Worm (Caenorhabditis elegans) whole organism, L1 larva: Measurements from ENCODE around the gene srh-67.
A peak's percentile ranks its signal among the peaks of the same experiment; 100 is the strongest.

Source experiments
- C34B4.2 ChIP-seq: sonication (generic microtip); optimal IDR thresholded peaks from 2 replicates; lab custom pipeline; 2017; ENCODE audit warnings: mild to moderate bottlenecking, missing genetic modification characterization, missing compliant biosample characterization
- F16B12.6 ChIP-seq: fragments of 150-350 bp; optimal IDR thresholded peaks from 2 replicates; lab custom pipeline; 2014; ENCODE audit warnings: missing biosample characterization, missing genetic modification characterization
- Y116A8C.19 ChIP-seq: sonication (generic microtip); optimal IDR thresholded peaks from 2 replicates; lab custom pipeline; 2016; ENCODE audit warnings: missing compliant biosample characterization, missing genetic modification characterization, borderline replicate concordance
- aha-1 ChIP-seq: fragments of 150-350 bp; optimal IDR thresholded peaks from 2 replicates; lab custom pipeline; 2014; ENCODE audit warnings: missing biosample characterization, missing genetic modification characterization
- alr-1 ChIP-seq: fragments of 200-800 bp; sonication (Bioruptor generic); optimal IDR thresholded peaks from 2 replicates; lab custom pipeline; 2018; ENCODE audit warnings: borderline replicate concordance, mild to moderate bottlenecking, missing genetic modification characterization, missing compliant biosample characterization
- ceh-63 ChIP-seq: fragments of 200-800 bp; sonication (Bioruptor generic); optimal IDR thresholded peaks from 2 replicates; lab custom pipeline; 2018; ENCODE audit warnings: mild to moderate bottlenecking, missing genetic modification characterization, missing compliant biosample characterization
- ceh-8 ChIP-seq: fragments of 200-800 bp; sonication (Bioruptor generic); optimal IDR thresholded peaks from 2 replicates; lab custom pipeline; 2018; ENCODE audit warnings: mild to moderate bottlenecking, missing genetic modification characterization, moderate library complexity, missing compliant biosample characterization
- ceh-82 ChIP-seq, 3 experiments: fragments of 150-350 bp in 1 of 3; sonication (generic microtip) in 2 of 3; optimal IDR thresholded peaks; 2 replicates each; lab custom pipeline; 2014 to 2017; ENCODE audit warnings: missing biosample characterization in 3 of 3, missing genetic modification characterization in 3 of 3
- ceh-88 ChIP-seq: fragments of 200-800 bp; sonication (Bioruptor generic); IDR thresholded peaks from 2 replicates; pipeline ENCODE4 v1.3.6; 2022; ENCODE audit warnings: missing genetic modification characterization, missing compliant biosample characterization
- ceh-90 ChIP-seq: sonication (generic microtip); optimal IDR thresholded peaks from 2 replicates; lab custom pipeline; 2016; ENCODE audit warnings: missing genetic modification characterization, missing compliant biosample characterization
- dsc-1 ChIP-seq: sonication (generic microtip); optimal IDR thresholded peaks from 2 replicates; lab custom pipeline; 2016; ENCODE audit warnings: mild to moderate bottlenecking, missing genetic modification characterization, missing compliant biosample characterization
- efl-1 ChIP-seq, 4 experiments: fragments of 150-350 bp; optimal IDR thresholded peaks in 3 of 4; peaks in 1 of 4; 1 replicate in 1 of 4; 2 replicates in 3 of 4; lab custom pipeline; 2014; ENCODE audit warnings: missing biosample characterization in 2 of 4, missing genetic modification characterization in 2 of 4, missing genetic modification reagents in 2 of 4
- egl-13 ChIP-seq: sonication (generic microtip); optimal IDR thresholded peaks from 2 replicates; lab custom pipeline; 2016; ENCODE audit warnings: missing genotype, missing genetic modification reagents, missing genetic modification characterization, missing compliant biosample characterization
- egl-27 ChIP-seq, 2 experiments: fragments of 150-350 bp in 1 of 2; sonication (generic microtip); optimal IDR thresholded peaks; 3 replicates each; lab custom pipeline; 2017 to 2018; ENCODE audit warnings: missing biosample characterization in 2 of 2, missing genetic modification characterization in 2 of 2, missing genetic modification reagents in 2 of 2
- elt-3 ChIP-seq, 6 experiments: fragments of 150-350 bp in 1 of 6; sonication (generic microtip); optimal IDR thresholded peaks; 2 replicates each; lab custom pipeline; 2017 to 2018; ENCODE audit warnings: missing biosample characterization in 6 of 6, missing genetic modification characterization in 6 of 6, inconsistent platforms in 1 of 6
- ets-5 ChIP-seq: fragments of 200-800 bp; sonication (Bioruptor generic); IDR thresholded peaks from 2 replicates; pipeline ENCODE4 v1.3.6; 2022; ENCODE audit warnings: missing genetic modification characterization, missing compliant biosample characterization
- fkh-4 ChIP-seq: sonication (generic microtip); optimal IDR thresholded peaks from 2 replicates; lab custom pipeline; 2016; ENCODE audit warnings: missing compliant biosample characterization, missing genetic modification characterization, borderline replicate concordance
- fkh-8 ChIP-seq: sonication (generic microtip); optimal IDR thresholded peaks from 2 replicates; lab custom pipeline; 2016; ENCODE audit warnings: mild to moderate bottlenecking, missing genetic modification characterization, missing compliant biosample characterization
- fos-1 ChIP-seq: fragments of 150-350 bp; optimal IDR thresholded peaks from 2 replicates; lab custom pipeline; 2014; ENCODE audit warnings: missing biosample characterization, missing genetic modification characterization
- grh-1 ChIP-seq: fragments of 200-800 bp; sonication (Bioruptor generic); IDR thresholded peaks from 2 replicates; pipeline ENCODE4 v1.3.6; 2022; ENCODE audit warnings: missing genetic modification reagents, missing genetic modification characterization, missing compliant biosample characterization
- hlh-4 ChIP-seq: sonication (generic microtip); optimal IDR thresholded peaks from 2 replicates; lab custom pipeline; 2016; ENCODE audit warnings: mild to moderate bottlenecking, missing genetic modification characterization, missing compliant biosample characterization
- irx-1 ChIP-seq: sonication (generic microtip); optimal IDR thresholded peaks from 2 replicates; lab custom pipeline; 2016; ENCODE audit warnings: missing genetic modification characterization, missing compliant biosample characterization
- lin-13 ChIP-seq: fragments of 150-350 bp; optimal IDR thresholded peaks from 2 replicates; lab custom pipeline; 2014; ENCODE audit warnings: missing biosample characterization, missing genetic modification reagents, missing genetic modification characterization
- lin-15B ChIP-seq: fragments of 150-350 bp; sonication (generic microtip); optimal IDR thresholded peaks from 3 replicates; lab custom pipeline; 2014; ENCODE audit warnings: missing biosample characterization, missing genetic modification characterization
- lin-35 ChIP-seq, 2 experiments: fragments of 150-350 bp; optimal IDR thresholded peaks; 2 replicates each; lab custom pipeline; 2014; ENCODE audit warnings: missing biosample characterization in 2 of 2, missing genetic modification characterization in 2 of 2, missing genetic modification reagents in 2 of 2
- lsy-2 ChIP-seq, 2 experiments: fragments of 150-350 bp; optimal IDR thresholded peaks; 2 replicates each; lab custom pipeline; 2014; ENCODE audit warnings: missing biosample characterization in 2 of 2, missing genetic modification characterization in 2 of 2
- mab-9 ChIP-seq: fragments of 200-800 bp; sonication (Bioruptor generic); IDR thresholded peaks from 2 replicates; pipeline ENCODE4 v1.3.6; 2022; ENCODE audit warnings: missing genetic modification reagents, missing genetic modification characterization, missing compliant biosample characterization
- mep-1 ChIP-seq: fragments of 150-350 bp; optimal IDR thresholded peaks from 2 replicates; lab custom pipeline; 2014; ENCODE audit warnings: missing biosample characterization, missing genetic modification characterization
- nhr-11 ChIP-seq: fragments of 150-350 bp; optimal IDR thresholded peaks from 2 replicates; lab custom pipeline; 2014; ENCODE audit warnings: missing biosample characterization, missing genetic modification characterization
- nhr-12 ChIP-seq: sonication (generic microtip); optimal IDR thresholded peaks from 2 replicates; lab custom pipeline; 2017; ENCODE audit warnings: missing biosample characterization, missing genetic modification characterization
- nhr-20 ChIP-seq: sonication (generic microtip); optimal IDR thresholded peaks from 2 replicates; lab custom pipeline; 2016; ENCODE audit warnings: mild to moderate bottlenecking, missing genetic modification characterization, missing compliant biosample characterization
- nhr-47 ChIP-seq: sonication (generic microtip); optimal IDR thresholded peaks from 2 replicates; lab custom pipeline; 2016; ENCODE audit warnings: mild to moderate bottlenecking, missing genetic modification characterization, moderate library complexity, missing compliant biosample characterization
- nhr-71 ChIP-seq: sonication (generic microtip); optimal IDR thresholded peaks from 2 replicates; lab custom pipeline; 2016; ENCODE audit warnings: mild to moderate bottlenecking, missing genetic modification characterization, moderate library complexity, missing compliant biosample characterization
- nhr-76 ChIP-seq: sonication (generic microtip); optimal IDR thresholded peaks from 2 replicates; lab custom pipeline; 2017; ENCODE audit warnings: missing biosample characterization, missing genetic modification characterization
- nhr-84 ChIP-seq: sonication (generic microtip); optimal IDR thresholded peaks from 2 replicates; lab custom pipeline; 2017; ENCODE audit warnings: missing biosample characterization, missing genetic modification characterization
- nhr-85 ChIP-seq: sonication (generic microtip); peaks from one replicate; lab custom pipeline; 2016; ENCODE audit warnings: missing genetic modification characterization, inconsistent platforms, missing compliant biosample characterization
- nhr-90 ChIP-seq: sonication (generic microtip); optimal IDR thresholded peaks from 2 replicates; lab custom pipeline; 2016; ENCODE audit warnings: mild to moderate bottlenecking, missing genetic modification characterization, missing compliant biosample characterization; ENCODE audit not compliant: poor library complexity
- pqm-1 ChIP-seq: sonication (generic microtip); optimal IDR thresholded peaks from 3 replicates; lab custom pipeline; 2017; ENCODE audit warnings: missing biosample characterization, missing genetic modification characterization
- skn-1 ChIP-seq: fragments of 150-350 bp; optimal IDR thresholded peaks from 2 replicates; lab custom pipeline; 2014; ENCODE audit warnings: missing biosample characterization, missing genetic modification characterization
- snpc-4 ChIP-seq: fragments of 150-350 bp; optimal IDR thresholded peaks from 2 replicates; lab custom pipeline; 2014; ENCODE audit warnings: missing biosample characterization, missing genetic modification characterization
- sox-4 ChIP-seq: sonication (generic microtip); optimal IDR thresholded peaks from 2 replicates; lab custom pipeline; 2016; ENCODE audit warnings: missing genetic modification characterization, missing compliant biosample characterization
- sptf-1 ChIP-seq: fragments of 150-350 bp; optimal IDR thresholded peaks from 2 replicates; lab custom pipeline; 2014; ENCODE audit warnings: missing biosample characterization, missing genetic modification characterization
- swsn-7 ChIP-seq: sonication (generic microtip); optimal IDR thresholded peaks from 2 replicates; lab custom pipeline; 2016; ENCODE audit warnings: missing genetic modification characterization, missing compliant biosample characterization
- tlp-1 ChIP-seq: fragments of 150-350 bp; optimal IDR thresholded peaks from 2 replicates; lab custom pipeline; 2014; ENCODE audit warnings: missing biosample characterization, missing genetic modification characterization
- unc-30 ChIP-seq: sonication (generic microtip); optimal IDR thresholded peaks from 2 replicates; lab custom pipeline; 2017; ENCODE audit warnings: missing biosample characterization, missing genetic modification characterization
- unc-62 ChIP-seq: fragments of 150-350 bp; optimal IDR thresholded peaks from 2 replicates; lab custom pipeline; 2014; ENCODE audit warnings: missing biosample characterization, missing genetic modification reagents, missing genetic modification characterization
- vab-15 ChIP-seq: sonication (generic microtip); optimal IDR thresholded peaks from 2 replicates; lab custom pipeline; 2017; ENCODE audit warnings: missing genotype, mild to moderate bottlenecking, missing genetic modification characterization, missing compliant biosample characterization

srh-67 gene

ce11 chrII:12506511-12506910 is 2.2 kb upstream of the srh-67 start:
- no peak for TF ChIP-seq aha-1 (tag; lab: Kevin White, UChicago)
- no peak for TF ChIP-seq lin-35 (GFP tag; optimal IDR thresholded peaks at IDR 0.05; lab: Kevin White, UChicago)
- TF ChIP-seq tlp-1: no peak
- no peak for TF ChIP-seq unc-30 (tag; lab: Kevin White, UChicago)
- no peak for TF ChIP-seq nhr-90 (tag; lab: Kevin White, UChicago)
- TF ChIP-seq dsc-1 (tag; lab: Kevin White, UChicago): peak; percentile 1
- no peak for TF ChIP-seq nhr-71 (tag; lab: Kevin White, UChicago)
- TF ChIP-seq mab-9 (GFP tag; lab: Robert Waterston, UW): no peak
- TF ChIP-seq nhr-20 (tag; lab: Kevin White, UChicago): no peak
- no peak for TF ChIP-seq grh-1 (GFP tag; lab: Robert Waterston, UW)
- no peak for TF ChIP-seq alr-1 (tag; lab: Kevin White, UChicago)
- TF ChIP-seq skn-1: no peak
- peak; percentile 65 for TF ChIP-seq nhr-47 (tag; lab: Kevin White, UChicago)
- no peak for TF ChIP-seq ceh-88
- TF ChIP-seq Y116A8C.19 (tag; lab: Kevin White, UChicago): no peak
- no peak for TF ChIP-seq vab-15 (tag; lab: Kevin White, UChicago)
- TF ChIP-seq sptf-1 (tag; lab: Kevin White, UChicago): no peak
- no peak for TF ChIP-seq fkh-4
- TF ChIP-seq F16B12.6: no peak
- TF ChIP-seq efl-1 (optimal IDR thresholded peaks at IDR 0.05; lab: Kevin White, UChicago): no peak
- TF ChIP-seq efl-1 (GFP tag; optimal IDR thresholded peaks at IDR 0.05 in 1 of 2; lab: Kevin White, UChicago): no peak
- peak; percentile 27 for TF ChIP-seq ceh-8 (GFP tag; lab: Kevin White, UChicago)
- no peak for TF ChIP-seq pqm-1 (tag; lab: Kevin White, UChicago)
- peak; percentile 0 for TF ChIP-seq swsn-7 (tag; lab: Kevin White, UChicago)
- no peak for TF ChIP-seq lsy-2 (tag; optimal IDR thresholded peaks at IDR 0.05; lab: Kevin White, UChicago)
- no peak for TF ChIP-seq elt-3 (tag; optimal IDR thresholded peaks at IDR 0.05; lab: Kevin White, UChicago)
- no peak for TF ChIP-seq nhr-12
- TF ChIP-seq mep-1 (tag; lab: Kevin White, UChicago): no peak
- TF ChIP-seq ceh-63 (GFP tag; lab: Kevin White, UChicago): no peak
- no peak for TF ChIP-seq nhr-11 (tag; lab: Kevin White, UChicago)
- TF ChIP-seq nhr-76 (tag; lab: Kevin White, UChicago): no peak
- no peak for TF ChIP-seq lin-15B (tag; lab: Kevin White, UChicago)
- TF ChIP-seq ceh-82 (tag; optimal IDR thresholded peaks at IDR 0.05; lab: Kevin White, UChicago): no peak
- TF ChIP-seq egl-13 (tag; lab: Kevin White, UChicago): peak; percentile 25
- TF ChIP-seq C34B4.2 (tag; lab: Kevin White, UChicago): no peak
- TF ChIP-seq fos-1 (tag; lab: Kevin White, UChicago): no peak
- TF ChIP-seq lin-13 (GFP tag; lab: Kevin White, UChicago): no peak
- TF ChIP-seq hlh-4 (tag; lab: Kevin White, UChicago): no peak
- no peak for TF ChIP-seq unc-62 (GFP tag; lab: Kevin White, UChicago)
- peak; percentile 78 for TF ChIP-seq fkh-8 (tag; lab: Kevin White, UChicago)
- TF ChIP-seq nhr-85 (tag; lab: Kevin White, UChicago): no peak
- no peak for TF ChIP-seq irx-1 (tag; lab: Kevin White, UChicago)
- no peak for TF ChIP-seq ceh-90
- peak; percentile 66 for TF ChIP-seq sox-4 (tag; lab: Kevin White, UChicago)
- no peak for TF ChIP-seq nhr-84 (tag; lab: Kevin White, UChicago)
- no peak for TF ChIP-seq snpc-4 (tag; lab: Kevin White, UChicago)
- TF ChIP-seq ets-5 (GFP tag; lab: Robert Waterston, UW): no peak
- no peak for TF ChIP-seq egl-27 (tag; optimal IDR thresholded peaks at IDR 0.05; lab: Kevin White, UChicago)
